Fruit fly (Drosophila melanogaster) whole organism, prepupa: ENCODE measurements around the gene Elo68beta.

ENCODE experiments used
- CG16779 ChIP-seq: fragments of 200-800 bp; sonication (Bioruptor generic); optimal IDR thresholded peaks from 3 replicates; lab custom pipeline; 2017; ENCODE audit warnings: missing biosample characterization, mild to moderate bottlenecking, missing genetic modification characterization
- esn ChIP-seq: fragments of 200-800 bp; sonication (Bioruptor generic); optimal IDR thresholded peaks from 2 replicates; lab custom pipeline; 2016; ENCODE audit warnings: missing biosample characterization, mild to moderate bottlenecking, missing genetic modification characterization, moderate library complexity
- spab ChIP-seq: fragments of 200-800 bp; sonication (Bioruptor generic); optimal IDR thresholded peaks from 2 replicates; lab custom pipeline; 2017; ENCODE audit warnings: missing biosample characterization, mild to moderate bottlenecking, missing genetic modification characterization, missing genetic modification reagents

DNA sequence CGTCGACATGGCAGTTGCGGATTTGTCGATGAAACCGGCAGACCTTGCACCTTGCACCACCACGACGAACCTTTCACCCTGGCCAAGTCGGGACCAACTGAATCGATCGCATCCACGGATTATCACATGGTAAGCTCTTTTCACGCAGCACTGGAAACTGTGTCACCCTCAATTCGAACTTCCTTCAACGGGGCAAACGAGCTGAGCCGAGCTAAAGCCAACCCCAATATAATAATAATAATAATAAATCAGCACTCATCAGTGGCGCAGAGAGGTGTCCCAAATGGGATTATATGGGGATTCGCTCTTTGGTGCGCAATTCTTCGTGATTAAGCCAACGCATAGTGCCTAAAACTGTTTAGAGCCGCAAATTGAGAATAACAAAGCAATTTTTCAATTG lies 50.2 kb downstream of the Elo68beta start, which contains the start of gene CG43693:
- TF ChIP-seq spab (GFP tag; lab: Kevin White, UChicago) (no peak), CG16779 (tag; lab: Kevin White, UChicago) (no peak), esn (GFP tag; lab: Kevin White, UChicago) (no peak)
